Fruit fly (Drosophila melanogaster) whole organism, embryonic: ENCODE results near the gene CG7304.

ENCODE experiments used
- Asciz ChIP-seq: fragments of 200-800 bp; sonication (Bioruptor generic); optimal IDR thresholded peaks from 2 replicates; lab custom pipeline; 2017; ENCODE audit warnings: missing biosample characterization, mild to moderate bottlenecking, missing genetic modification characterization, missing genetic modification reagents
- Blimp-1 ChIP-seq: fragments of 200-800 bp; sonication (Bioruptor generic); optimal IDR thresholded peaks from 3 replicates; lab custom pipeline; 2018; ENCODE audit warnings: missing biosample characterization, missing genetic modification characterization, mild to moderate bottlenecking, moderate library complexity, missing genetic modification reagents
- CG10209 ChIP-seq: fragments of 200-800 bp; sonication (Bioruptor generic); optimal IDR thresholded peaks from 3 replicates; lab custom pipeline; 2017; ENCODE audit warnings: missing biosample characterization, mild to moderate bottlenecking, missing genetic modification characterization, missing genetic modification reagents
- CG1024 ChIP-seq: fragments of 200-800 bp; sonication (Bioruptor generic); IDR thresholded peaks from 2 replicates; pipeline ENCODE4 v1.3.6; 2022; ENCODE audit warnings: missing biosample characterization, missing genetic modification characterization
- CG10267 ChIP-seq: fragments of 200-800 bp; sonication (Bioruptor generic); optimal IDR thresholded peaks from 2 replicates; lab custom pipeline; 2018; ENCODE audit warnings: missing biosample characterization, mild to moderate bottlenecking, missing genetic modification characterization, moderate library complexity
- CG11093 ChIP-seq: fragments of 200-800 bp; sonication (Bioruptor generic); IDR thresholded peaks from 3 replicates; pipeline ENCODE4 v1.3.6; 2022; ENCODE audit warnings: missing biosample characterization, missing genetic modification characterization
- CG11504 ChIP-seq: fragments of 200-800 bp; sonication (Bioruptor generic); optimal IDR thresholded peaks from 3 replicates; lab custom pipeline; 2019; ENCODE audit warnings: missing biosample characterization, mild to moderate bottlenecking, missing genetic modification characterization, moderate library complexity
- CG13287 ChIP-seq: fragments of 200-800 bp; sonication (Bioruptor generic); IDR thresholded peaks from 2 replicates; pipeline ENCODE4 v1.3.6; 2022; ENCODE audit warnings: missing biosample characterization, missing genetic modification characterization; ENCODE audit not compliant: partially characterized antibody
- CG13775 ChIP-seq: fragments of 200-800 bp; sonication (Bioruptor generic); optimal IDR thresholded peaks from 3 replicates; lab custom pipeline; 2017; ENCODE audit warnings: missing biosample characterization, mild to moderate bottlenecking, missing genetic modification characterization
- CG15269 ChIP-seq: fragments of 200-800 bp; sonication (Bioruptor generic); optimal IDR thresholded peaks from 2 replicates; lab custom pipeline; 2018; ENCODE audit warnings: missing biosample characterization, mild to moderate bottlenecking, missing genetic modification characterization, moderate library complexity
- CG17328 ChIP-seq: fragments of 200-800 bp; sonication (Bioruptor generic); IDR thresholded peaks from 2 replicates; pipeline ENCODE4 v1.3.6; 2022; ENCODE audit warnings: missing biosample characterization, missing genetic modification characterization
- CG17829 ChIP-seq: fragments of 200-800 bp; optimal IDR thresholded peaks from 2 replicates; lab custom pipeline; 2019; ENCODE audit warnings: missing biosample characterization, mild to moderate bottlenecking, missing genetic modification characterization, moderate library complexity
- CG18262 ChIP-seq: fragments of 200-800 bp; optimal IDR thresholded peaks from 3 replicates; lab custom pipeline; 2019; ENCODE audit warnings: missing biosample characterization, mild to moderate bottlenecking, missing genetic modification characterization, moderate library complexity
- CG18619 ChIP-seq: fragments of 200-800 bp; sonication (Bioruptor generic); optimal IDR thresholded peaks from 3 replicates; lab custom pipeline; 2017; ENCODE audit warnings: missing biosample characterization, mild to moderate bottlenecking, missing genetic modification characterization
- CG30403 ChIP-seq: fragments of 200-800 bp; sonication (Bioruptor generic); optimal IDR thresholded peaks from 3 replicates; lab custom pipeline; 2016; ENCODE audit warnings: missing biosample characterization, missing genetic modification characterization
- CG4424 ChIP-seq: fragments of 200-800 bp; sonication (Bioruptor generic); optimal IDR thresholded peaks from 3 replicates; lab custom pipeline; 2016; ENCODE audit warnings: missing biosample characterization, missing genetic modification characterization
- CG4820 ChIP-seq: fragments of 200-800 bp; sonication (Bioruptor generic); optimal IDR thresholded peaks from 3 replicates; lab custom pipeline; 2016; ENCODE audit warnings: missing biosample characterization, missing genetic modification characterization
- CG6254 ChIP-seq: fragments of 200-800 bp; sonication (Bioruptor generic); optimal IDR thresholded peaks from 3 replicates; lab custom pipeline; 2017; ENCODE audit warnings: mild to moderate bottlenecking, missing biosample characterization, missing genetic modification reagents, missing genetic modification characterization
- CG9727 ChIP-seq: fragments of 200-800 bp; sonication (Bioruptor generic); optimal IDR thresholded peaks from 3 replicates; lab custom pipeline; 2017; ENCODE audit warnings: missing biosample characterization, mild to moderate bottlenecking, missing genetic modification characterization
- CoRest ChIP-seq: fragments of 200-800 bp; sonication (Bioruptor generic); optimal IDR thresholded peaks from 3 replicates; lab custom pipeline; 2018; ENCODE audit warnings: missing biosample characterization, mild to moderate bottlenecking, missing genetic modification characterization, moderate library complexity
- D ChIP-seq, 2 experiments: fragments of 200-800 bp in 1 of 2; fragments of >200 bp in 1 of 2; sonication (Bioruptor generic) in 1 of 2; optimal IDR thresholded peaks; 2 replicates in 1 of 2; 3 replicates in 1 of 2; lab custom pipeline; 2017; ENCODE audit warnings: mild to moderate bottlenecking in 1 of 2, missing biosample characterization in 1 of 2, missing genetic modification characterization in 1 of 2, missing genetic modification reagents in 1 of 2
- D19A ChIP-seq: fragments of 200-800 bp; optimal IDR thresholded peaks from 3 replicates; lab custom pipeline; 2019; ENCODE audit warnings: missing biosample characterization, mild to moderate bottlenecking, missing genetic modification characterization, moderate library complexity
- Eip74EF ChIP-seq, 2 experiments: fragments of 200-800 bp in 1 of 2; fragments of >200 bp in 1 of 2; sonication (Bioruptor generic) in 1 of 2; optimal IDR thresholded peaks; 2 replicates each; lab custom pipeline; 2017 to 2019; ENCODE audit warnings: missing biosample characterization in 2 of 2, missing genetic modification characterization in 2 of 2, mild to moderate bottlenecking in 1 of 2, moderate library complexity in 1 of 2
- GATAe ChIP-seq: fragments of 200-800 bp; sonication (Bioruptor generic); conservative IDR thresholded peaks from 2 replicates; pipeline ENCODE4 v1.3.6; 2022; ENCODE audit warnings: missing biosample characterization, missing genetic modification characterization
- Lim3 ChIP-seq: fragments of 200-800 bp; sonication (Bioruptor generic); IDR thresholded peaks from 2 replicates; pipeline ENCODE4 v1.3.6; 2022; ENCODE audit warnings: missing biosample characterization, missing genetic modification characterization
- Rx ChIP-seq: fragments of 200-800 bp; sonication (Bioruptor generic); IDR thresholded peaks from 2 replicates; pipeline ENCODE4 v1.3.6; 2022; ENCODE audit warnings: missing biosample characterization, missing genetic modification characterization
- Sox100B ChIP-seq: fragments of 200-800 bp; sonication (Bioruptor generic); optimal IDR thresholded peaks from 3 replicates; lab custom pipeline; 2018; ENCODE audit warnings: missing biosample characterization, mild to moderate bottlenecking, missing genetic modification characterization
- Ssrp ChIP-seq: fragments of 200-800 bp; sonication (Bioruptor generic); optimal IDR thresholded peaks from 2 replicates; lab custom pipeline; 2018; ENCODE audit warnings: missing biosample characterization, mild to moderate bottlenecking, missing genetic modification characterization, moderate library complexity
- Stat92E ChIP-seq, 3 experiments: fragments of >200 bp in 2 of 3; fragments of 200-800 bp in 1 of 3; sonication (Bioruptor generic) in 1 of 3; optimal IDR thresholded peaks; 2 replicates each; lab custom pipeline; 2017 to 2019; ENCODE audit warnings: missing biosample characterization in 3 of 3, missing genetic modification characterization in 3 of 3, mild to moderate bottlenecking in 1 of 3, moderate library complexity in 1 of 3
- ase ChIP-seq: fragments of 200-800 bp; sonication (Bioruptor generic); IDR thresholded peaks from 3 replicates; pipeline ENCODE4 v1.3.6; 2022; ENCODE audit warnings: missing biosample characterization, missing genetic modification characterization
- az2 ChIP-seq: fragments of 200-800 bp; sonication (Bioruptor generic); optimal IDR thresholded peaks from 3 replicates; lab custom pipeline; 2016; ENCODE audit warnings: missing biosample characterization, missing genetic modification characterization
- bcd ChIP-seq: fragments of 200-800 bp; sonication (Bioruptor generic); optimal IDR thresholded peaks from 2 replicates; lab custom pipeline; 2017; ENCODE audit warnings: missing biosample characterization, mild to moderate bottlenecking, missing genetic modification characterization
- danr ChIP-seq: fragments of 200-800 bp; sonication (Bioruptor generic); IDR thresholded peaks from 2 replicates; pipeline ENCODE4 v1.3.6; 2022; ENCODE audit warnings: missing biosample characterization, missing genetic modification characterization
- dmrt99B ChIP-seq: fragments of 200-800 bp; sonication (Bioruptor generic); optimal IDR thresholded peaks from 2 replicates; lab custom pipeline; 2018; ENCODE audit warnings: missing biosample characterization, mild to moderate bottlenecking, missing genetic modification characterization, moderate library complexity
- dysf ChIP-seq: fragments of 200-800 bp; sonication (Bioruptor generic); IDR thresholded peaks from 3 replicates; pipeline ENCODE4 v1.3.6; 2022; ENCODE audit warnings: missing biosample characterization, missing genetic modification characterization
- grau ChIP-seq: fragments of 200-800 bp; optimal IDR thresholded peaks from 3 replicates; lab custom pipeline; 2019; ENCODE audit warnings: missing biosample characterization, mild to moderate bottlenecking, missing genetic modification characterization, moderate library complexity
- knrl ChIP-seq: fragments of 200-800 bp; sonication (Bioruptor generic); IDR thresholded peaks from 3 replicates; pipeline ENCODE4 v1.3.6; 2022; ENCODE audit warnings: missing biosample characterization, missing genetic modification characterization; ENCODE audit not compliant: partially characterized antibody
- lilli ChIP-seq: fragments of 200-800 bp; sonication (Bioruptor generic); optimal IDR thresholded peaks from 3 replicates; lab custom pipeline; 2016; ENCODE audit warnings: missing biosample characterization, missing genetic modification characterization
- lola ChIP-seq, 3 experiments: fragments of >200 bp in 2 of 3; fragments of 200-800 bp in 1 of 3; sonication (Bioruptor generic) in 1 of 3; optimal IDR thresholded peaks; 2 replicates each; lab custom pipeline; 2017 to 2019; ENCODE audit warnings: missing biosample characterization in 3 of 3, missing genetic modification characterization in 3 of 3, mild to moderate bottlenecking in 1 of 3, moderate library complexity in 1 of 3
- nerfin-1 ChIP-seq: fragments of 200-800 bp; sonication (Bioruptor generic); optimal IDR thresholded peaks from 3 replicates; lab custom pipeline; 2019; ENCODE audit warnings: missing biosample characterization, mild to moderate bottlenecking, missing genetic modification characterization, moderate library complexity
- run ChIP-seq: fragments of 200-800 bp; sonication (Bioruptor generic); optimal IDR thresholded peaks from 3 replicates; lab custom pipeline; 2018; ENCODE audit warnings: missing biosample characterization, mild to moderate bottlenecking, missing genetic modification characterization
- tgo ChIP-seq: fragments of 200-800 bp; sonication (Bioruptor generic); IDR thresholded peaks from 3 replicates; pipeline ENCODE4 v1.3.6; 2022; ENCODE audit warnings: missing biosample characterization, missing genetic modification characterization
- trem ChIP-seq: fragments of 200-800 bp; optimal IDR thresholded peaks from 3 replicates; lab custom pipeline; 2019; ENCODE audit warnings: missing biosample characterization, mild to moderate bottlenecking, missing genetic modification characterization, moderate library complexity
- usp ChIP-seq: fragments of >200 bp; optimal IDR thresholded peaks from 2 replicates; lab custom pipeline; 2017; ENCODE audit warnings: missing biosample characterization, missing genetic modification characterization
- zf30C ChIP-seq: fragments of 200-800 bp; sonication (Bioruptor generic); optimal IDR thresholded peaks from 3 replicates; lab custom pipeline; 2018; ENCODE audit warnings: missing biosample characterization, mild to moderate bottlenecking, missing genetic modification characterization
- zfh1 ChIP-seq: fragments of 200-800 bp; sonication (Bioruptor generic); IDR thresholded peaks from 3 replicates; pipeline ENCODE4 v1.3.6; 2022; ENCODE audit warnings: missing biosample characterization, missing genetic modification characterization

CG7304 gene

dm6 chr3L:15692794-15693532, 13.4 kb downstream of the CG7304 start (continued):
- peak; percentile 66 for TF ChIP-seq CG4424 (GFP tag; lab: Kevin White, UChicago)
- TF ChIP-seq Eip74EF (GFP tag; optimal IDR thresholded peaks at IDR 0.05; lab: Kevin White, UChicago): peak in 1 of 2 experiments; percentile 29
- TF ChIP-seq CG11504 (tag; lab: Kevin White, UChicago): peak; percentile 71
- peak; percentile 27 for TF ChIP-seq CG15269 (tag; lab: Kevin White, UChicago)
- TF ChIP-seq az2 (GFP tag; lab: Kevin White, UChicago): peak; percentile 51
- no peak for TF ChIP-seq lilli
- peak; percentile 14 for TF ChIP-seq bcd (GFP tag; lab: Kevin White, UChicago)
- peak; percentile 77 for TF ChIP-seq Sox100B (GFP tag; lab: Kevin White, UChicago)
- peak; percentile 36 for TF ChIP-seq grau (tag; lab: Kevin White, UChicago)
- TF ChIP-seq run: peak; percentile 0
- TF ChIP-seq dmrt99B (tag; lab: Kevin White, UChicago): peak; percentile 49
- TF ChIP-seq GATAe: no peak
- TF ChIP-seq zfh1 (GFP tag; lab: Robert Waterston, UW): no peak
- TF ChIP-seq CG17328 (GFP tag; lab: Robert Waterston, UW): 0 out of 2 replicates have a peak, but pooled peaks have one; percentile 12
- TF ChIP-seq CG18619 (GFP tag; lab: Kevin White, UChicago): peak; percentile 38
- TF ChIP-seq nerfin-1 (tag; lab: Kevin White, UChicago): peak; percentile 2
- TF ChIP-seq Ssrp (tag; lab: Kevin White, UChicago): peak; percentile 69
- TF ChIP-seq lola (GFP tag; optimal IDR thresholded peaks at IDR 0.05; lab: Kevin White, UChicago): peak in 1 of 3 experiments; percentile 79
- no peak for TF ChIP-seq tgo (GFP tag; lab: Robert Waterston, UW)
- no peak for TF ChIP-seq danr (GFP tag; lab: Robert Waterston, UW)
- peak; percentile 47 for TF ChIP-seq CoRest
- TF ChIP-seq CG6254 (GFP tag; lab: Kevin White, UChicago): peak; percentile 32
- peak; percentile 4 for TF ChIP-seq zf30C (GFP tag; lab: Kevin White, UChicago)
- no peak for TF ChIP-seq ase
- TF ChIP-seq CG13287 (GFP tag; lab: Robert Waterston, UW): no peak
- TF ChIP-seq D19A (tag; lab: Kevin White, UChicago): peak; percentile 47
- TF ChIP-seq CG10209 (GFP tag; lab: Kevin White, UChicago): peak; percentile 40
- peak; percentile 35 for TF ChIP-seq trem
- TF ChIP-seq D (optimal IDR thresholded peaks at IDR 0.05; lab: Kevin White, UChicago): no peak
- TF ChIP-seq D (GFP tag; optimal IDR thresholded peaks at IDR 0.05; lab: Kevin White, UChicago): peak; percentile 56
- TF ChIP-seq CG4820: peak; percentile 20
- TF ChIP-seq Rx (GFP tag; lab: Robert Waterston, UW): peak; percentile 12; the same call in 1 of the 2 replicates
- peak; percentile 34 for TF ChIP-seq CG13775 (GFP tag; lab: Kevin White, UChicago)
- no peak for TF ChIP-seq usp (GFP tag; lab: Kevin White, UChicago)
- TF ChIP-seq CG1024 (GFP tag; lab: Robert Waterston, UW): 0 out of 2 replicates have a peak, but pooled peaks have one; percentile 6
- no peak for TF ChIP-seq Lim3
- TF ChIP-seq Stat92E (GFP tag; optimal IDR thresholded peaks at IDR 0.05; lab: Kevin White, UChicago): peak in 1 of 3 experiments; percentile 72
- TF ChIP-seq CG10267 (tag; lab: Kevin White, UChicago): peak; percentile 55
- peak; percentile 72 for TF ChIP-seq CG9727 (GFP tag; lab: Kevin White, UChicago)
- TF ChIP-seq CG30403: peak; percentile 47
- TF ChIP-seq Asciz (GFP tag; lab: Kevin White, UChicago): peak; percentile 43
- TF ChIP-seq CG18262: peak; percentile 81
- TF ChIP-seq CG11093 (GFP tag; lab: Robert Waterston, UW): peak; percentile 22; the same call in 1 of the 3 replicates
- TF ChIP-seq CG17829 (tag; lab: Kevin White, UChicago): peak; percentile 36
- TF ChIP-seq dysf (GFP tag; lab: Robert Waterston, UW): 0 out of 3 replicates have a peak, but pooled peaks have one; percentile 9
- TF ChIP-seq knrl: no peak
- TF ChIP-seq Blimp-1: peak; percentile 36
